Fruit fly (Drosophila melanogaster) whole organism, prepupa: ENCODE results near the gene CG1537.

Source experiments
- Blimp-1 ChIP-seq: fragments of 200-800 bp; sonication (Bioruptor generic); optimal IDR thresholded peaks from 3 replicates; lab custom pipeline; 2017; ENCODE audit warnings: missing biosample characterization, missing genetic modification characterization, mild to moderate bottlenecking, moderate library complexity, missing genetic modification reagents
- CG11762 ChIP-seq: fragments of 200-800 bp; sonication (Bioruptor generic); optimal IDR thresholded peaks from 3 replicates; lab custom pipeline; 2016; ENCODE audit warnings: missing biosample characterization, missing genetic modification characterization; ENCODE audit not compliant: insufficient read depth
- CG32006 ChIP-seq: fragments of 200-800 bp; sonication (Bioruptor generic); optimal IDR thresholded peaks from 3 replicates; lab custom pipeline; 2017; ENCODE audit warnings: missing biosample characterization, mild to moderate bottlenecking, missing genetic modification characterization
- CG6276 ChIP-seq: fragments of 200-800 bp; sonication (Bioruptor generic); optimal IDR thresholded peaks from 2 replicates; lab custom pipeline; 2017; ENCODE audit warnings: missing biosample characterization, mild to moderate bottlenecking, missing genetic modification characterization
- CG8119 ChIP-seq: fragments of 200-800 bp; sonication (Bioruptor generic); IDR thresholded peaks from 3 replicates; pipeline ENCODE4 v1.3.6; 2022; ENCODE audit warnings: missing biosample characterization, missing genetic modification characterization
- Sox14 ChIP-seq: fragments of 200-800 bp; sonication (Bioruptor generic); optimal IDR thresholded peaks from 3 replicates; lab custom pipeline; 2016; ENCODE audit warnings: missing biosample characterization, missing genetic modification characterization
- pdm3 ChIP-seq: fragments of 200-800 bp; sonication (Bioruptor generic); optimal IDR thresholded peaks from 3 replicates; lab custom pipeline; 2016; ENCODE audit warnings: missing biosample characterization, missing genetic modification characterization
- salr ChIP-seq, 2 experiments: fragments of 200-800 bp; sonication (Bioruptor generic); optimal IDR thresholded peaks; 3 replicates each; lab custom pipeline; 2016 to 2018; ENCODE audit warnings: missing biosample characterization in 2 of 2, missing genetic modification characterization in 2 of 2, mild to moderate bottlenecking in 1 of 2
- spab ChIP-seq: fragments of 200-800 bp; sonication (Bioruptor generic); optimal IDR thresholded peaks from 2 replicates; lab custom pipeline; 2017; ENCODE audit warnings: missing biosample characterization, mild to moderate bottlenecking, missing genetic modification characterization, missing genetic modification reagents
- ss ChIP-seq, 2 experiments: fragments of 200-800 bp; sonication (Bioruptor generic); optimal IDR thresholded peaks; 2 replicates in 1 of 2; 3 replicates in 1 of 2; lab custom pipeline; 2017 to 2018; ENCODE audit warnings: mild to moderate bottlenecking in 2 of 2, missing biosample characterization in 2 of 2, missing genetic modification characterization in 2 of 2, moderate library complexity in 1 of 2

- TF ChIP-seq pdm3 (GFP tag; lab: Kevin White, UChicago) (no peak), Sox14 (GFP tag; lab: Kevin White, UChicago) (no peak), spab (GFP tag; lab: Kevin White, UChicago) (no peak), salr (GFP tag; optimal IDR thresholded peaks at IDR 0.05; lab: Kevin White, UChicago) (no peak), Blimp-1 (no peak), CG11762 (no peak), CG32006 (GFP tag; lab: Kevin White, UChicago) (no peak), CG8119 (GFP tag; lab: Robert Waterston, UW) (no peak), CG6276 (no peak), ss (GFP tag; optimal IDR thresholded peaks at IDR 0.05; lab: Kevin White, UChicago) (no peak)
Measured at dm6 chrX:11063070-11063469, at the start of gene CG1537.
